Fruit fly (Drosophila melanogaster) Kc167 (cell line): ENCODE measurements around the gene Actn.
A peak's percentile ranks its signal among the peaks of the same experiment; 100 is the strongest.

ENCODE experiments used
- Myc ChIP-seq: fragments of >200 bp; optimal IDR thresholded peaks from 2 replicates; lab custom pipeline; 2017; ENCODE audit warnings: missing external identifiers
- Sin3A ChIP-seq: fragments of >200 bp; optimal IDR thresholded peaks from 2 replicates; lab custom pipeline; 2018; ENCODE audit warnings: missing external identifiers
- h ChIP-seq: fragments of >200 bp; optimal IDR thresholded peaks from 3 replicates; lab custom pipeline; 2018; ENCODE audit warnings: missing external identifiers
- insv ChIP-seq: fragments of >200 bp; optimal IDR thresholded peaks from 3 replicates; lab custom pipeline; 2018; ENCODE audit warnings: missing external identifiers
- psq ChIP-seq: fragments of >200 bp; optimal IDR thresholded peaks from 2 replicates; lab custom pipeline; 2017; ENCODE audit warnings: missing external identifiers
- ttk ChIP-seq: sonication (Bioruptor generic); optimal IDR thresholded peaks from 2 replicates; lab custom pipeline; 2017; ENCODE audit warnings: missing external identifiers

The Actn gene

DNA sequence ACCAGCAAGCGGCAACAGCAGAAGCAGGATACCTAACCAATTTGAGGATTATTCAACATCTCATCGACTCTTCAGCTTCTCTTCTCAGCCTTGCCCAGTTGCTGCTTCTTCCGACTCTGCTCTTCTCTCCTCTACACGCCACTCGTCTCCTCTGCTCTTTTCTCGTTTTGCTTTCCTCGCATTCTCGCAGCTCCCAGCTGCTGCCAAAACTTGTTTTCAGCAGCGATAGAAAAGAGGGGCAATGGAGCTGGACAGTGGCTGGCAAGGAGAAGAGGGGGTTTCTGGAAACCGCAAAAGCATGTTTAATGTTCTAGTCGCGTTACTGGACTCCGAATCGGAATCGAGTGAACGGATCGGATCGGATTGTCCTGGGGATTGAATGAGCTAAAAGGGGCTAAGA lies 28.7 kb downstream of the Actn start:
- TF ChIP-seq Sin3A (lab: Kevin White, UChicago) (no peak), psq (peak; percentile 19)

DNA sequence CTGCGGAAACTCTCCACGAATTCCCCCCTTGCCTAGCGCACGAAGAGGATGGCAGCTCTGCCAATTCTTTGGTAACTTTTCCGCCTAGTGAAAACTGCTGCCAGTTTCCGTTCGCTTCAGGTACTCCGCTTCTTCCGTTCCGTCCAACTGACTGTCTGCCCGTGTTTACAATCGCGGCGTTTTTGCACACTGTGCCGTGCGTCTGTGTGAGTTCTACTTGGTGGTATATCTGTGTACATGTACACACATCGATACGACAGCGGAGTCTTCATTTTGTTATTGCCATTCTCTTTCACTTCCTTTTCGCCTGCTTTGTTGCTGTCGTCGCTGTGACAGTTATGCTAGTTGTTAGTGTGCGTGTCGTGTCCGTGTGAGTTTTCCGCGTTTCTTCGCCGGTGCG lies 29.3 kb downstream of the Actn start:
- TF ChIP-seq ttk (lab: Kevin White, UChicago) (no peak), insv (lab: Kevin White, UChicago) (no peak), Sin3A (lab: Kevin White, UChicago) (no peak), psq (peak; percentile 61), Myc (lab: Kevin White, UChicago) (no peak), h (lab: Kevin White, UChicago) (no peak)

DNA sequence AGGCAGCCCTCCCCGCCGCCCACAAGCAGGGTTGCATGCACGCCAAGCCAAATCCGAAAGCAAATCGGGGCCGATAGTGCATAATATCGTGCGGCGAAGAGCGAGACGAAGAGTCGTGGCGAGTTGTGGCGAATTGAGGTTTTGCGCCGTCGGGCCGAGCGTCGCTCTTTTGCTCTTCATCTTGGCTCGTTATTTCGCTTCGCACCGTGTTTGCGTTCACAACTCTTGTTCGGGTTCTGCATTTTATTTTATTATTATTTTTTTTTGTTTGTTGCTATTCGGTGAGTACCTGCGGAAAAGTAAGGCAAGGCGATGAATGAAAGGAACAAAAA lies 30.0 kb downstream of the Actn start:
- TF ChIP-seq ttk (lab: Kevin White, UChicago) (no peak), h (lab: Kevin White, UChicago) (no peak), psq (no peak), insv (lab: Kevin White, UChicago) (no peak), Sin3A (lab: Kevin White, UChicago) (no peak), Myc (lab: Kevin White, UChicago) (no peak)

DNA sequence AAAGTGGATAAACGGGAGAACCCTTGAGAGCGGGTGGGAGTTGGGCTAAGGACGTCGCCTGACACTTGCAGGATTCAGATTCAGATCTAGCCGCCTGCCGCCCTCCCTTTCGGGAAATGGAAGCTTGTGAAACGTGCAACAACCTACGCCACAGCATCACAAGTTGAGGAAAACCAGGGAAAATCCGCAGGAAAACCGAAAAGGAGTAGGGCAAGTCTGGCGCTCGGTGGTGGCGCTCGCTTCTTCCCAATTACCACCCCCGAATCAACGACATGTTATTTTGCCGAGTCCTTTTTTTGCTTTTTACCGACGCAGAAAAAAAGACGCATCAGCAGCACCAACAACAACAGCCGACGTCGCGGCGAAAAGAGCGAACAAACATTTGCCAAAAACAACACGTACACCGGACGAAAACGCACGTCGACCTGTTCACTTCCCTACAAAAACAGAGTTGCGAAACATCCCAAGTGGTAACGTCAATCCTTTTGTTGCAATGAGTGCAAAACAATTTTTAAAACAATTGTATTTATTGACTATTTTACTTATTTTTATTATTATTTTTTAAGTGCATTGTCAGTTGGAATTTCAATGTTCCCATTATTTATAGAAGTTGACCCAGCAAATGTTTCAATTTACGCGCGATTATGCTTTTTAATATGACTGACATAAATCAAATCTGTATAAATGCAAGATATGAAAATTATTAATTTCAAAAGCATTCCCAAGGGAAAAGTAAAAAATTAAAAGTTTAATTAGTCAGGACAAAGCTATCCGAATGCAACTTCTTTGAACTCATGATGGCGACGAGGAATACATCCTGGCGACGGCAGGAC lies 30.6 kb downstream of the Actn start:
- TF ChIP-seq Sin3A (lab: Kevin White, UChicago) = no peak
- TF ChIP-seq psq = no peak
- no peak for TF ChIP-seq insv (lab: Kevin White, UChicago)
- no peak for TF ChIP-seq ttk (lab: Kevin White, UChicago)
- no peak for TF ChIP-seq h (lab: Kevin White, UChicago)

DNA sequence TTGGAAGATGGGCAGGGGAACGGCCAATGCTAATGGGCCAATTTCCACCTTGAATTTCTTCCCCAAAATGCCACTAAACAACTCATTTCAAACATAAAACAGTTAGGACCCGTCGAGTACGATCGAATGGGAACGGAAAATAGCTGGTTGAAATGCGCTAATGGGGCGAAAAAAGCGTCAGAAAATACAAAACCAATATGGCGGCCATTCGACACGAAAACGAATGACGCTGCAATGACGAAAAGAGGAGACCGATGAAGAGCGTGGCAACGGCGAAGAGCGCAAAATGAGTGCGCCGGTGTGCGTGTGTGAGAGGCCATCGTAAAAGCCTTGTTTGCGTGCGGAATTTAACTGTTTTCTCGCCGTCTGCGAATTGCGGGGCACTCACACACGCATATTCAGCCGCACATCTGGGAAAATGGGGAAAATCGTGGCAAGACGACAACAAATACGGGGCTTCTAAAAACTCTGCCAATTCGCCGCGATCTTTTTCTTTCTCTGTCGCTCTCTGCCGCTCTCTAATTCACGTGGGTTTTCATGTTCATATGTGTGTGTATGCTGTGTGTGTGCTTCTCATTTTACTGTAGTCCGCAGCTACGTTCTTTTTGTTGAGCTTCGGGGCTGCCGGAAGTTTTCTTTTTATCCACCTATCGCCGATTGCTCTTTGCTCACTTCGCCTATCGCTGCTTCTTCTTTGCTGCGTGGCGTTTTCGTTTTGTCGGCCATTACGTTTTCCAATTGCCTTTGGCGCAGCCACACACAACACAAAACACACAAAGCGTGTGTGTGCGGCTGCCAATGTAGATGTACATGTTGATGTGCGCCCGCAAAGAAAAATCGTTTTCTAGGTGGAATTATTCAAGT lies 31.9 kb downstream of the Actn start, which contains the start of gene east:
east (plus strand) TSS at position 851 of the 864 bp plus-strand sequence.
- no peak for TF ChIP-seq insv (lab: Kevin White, UChicago)
- peak; percentile 57 for TF ChIP-seq psq

DNA sequence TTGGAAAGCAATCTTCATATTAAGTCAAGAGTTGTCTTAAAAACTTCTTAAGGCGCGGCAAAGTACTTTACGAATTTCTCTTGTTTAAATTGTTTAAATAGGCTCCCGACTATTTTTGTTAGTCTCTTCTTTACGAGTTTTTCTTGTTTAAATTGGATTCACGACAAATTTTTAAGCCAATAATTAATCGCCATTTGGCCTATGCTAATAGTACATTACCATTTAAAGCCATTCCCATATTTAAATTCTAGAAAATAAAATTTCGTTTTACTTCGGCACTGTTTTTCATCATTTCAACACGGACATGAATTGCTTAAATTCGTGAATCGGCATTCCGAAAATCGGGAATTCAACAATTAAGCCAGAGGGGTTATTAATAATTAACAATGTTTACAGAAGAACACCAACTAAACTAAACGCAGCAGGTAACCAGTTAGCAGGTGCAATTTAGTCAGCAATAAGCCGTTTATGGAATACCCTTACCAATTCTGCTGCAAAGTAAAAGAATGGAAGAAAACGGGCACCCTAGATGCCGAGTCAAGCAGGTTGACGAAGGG lies 32.6 kb downstream of the Actn start:
- TF ChIP-seq Sin3A (lab: Kevin White, UChicago) (no peak), ttk (lab: Kevin White, UChicago) (no peak), h (lab: Kevin White, UChicago) (no peak), insv (lab: Kevin White, UChicago) (no peak), Myc (lab: Kevin White, UChicago) (no peak), psq (no peak)

DNA sequence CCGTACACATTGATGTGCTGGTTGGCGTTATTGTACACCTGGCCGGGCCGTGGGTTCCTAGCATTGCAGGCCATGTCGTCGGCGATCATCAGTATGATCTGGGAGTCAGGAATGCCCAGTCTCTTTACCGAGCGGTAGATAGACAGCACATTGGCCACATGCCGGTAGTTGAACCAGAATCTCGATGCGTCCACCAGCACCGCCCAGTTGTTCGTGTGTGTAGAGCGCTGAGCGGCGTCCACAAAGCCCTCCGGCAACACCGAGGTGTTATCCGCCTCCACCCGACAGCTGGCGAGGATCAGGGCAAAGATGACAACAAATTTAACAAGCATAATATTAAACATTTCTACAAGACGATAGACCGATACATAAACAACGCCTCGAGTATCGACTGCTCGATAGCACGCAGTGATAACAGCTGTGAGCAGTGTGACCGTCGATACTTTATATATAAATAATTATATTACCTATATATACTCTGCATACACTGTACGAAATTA lies 33.1 kb downstream of the Actn start, which contains the start of gene PIG-K:
PIG-K (minus strand) TSS at position 412 of the 500 bp plus-strand sequence.
- no peak for TF ChIP-seq psq
- TF ChIP-seq insv (lab: Kevin White, UChicago) = no peak
- TF ChIP-seq Sin3A (lab: Kevin White, UChicago) = no peak
- no peak for TF ChIP-seq h (lab: Kevin White, UChicago)
- no peak for TF ChIP-seq Myc (lab: Kevin White, UChicago)
- no peak for TF ChIP-seq ttk (lab: Kevin White, UChicago)

DNA sequence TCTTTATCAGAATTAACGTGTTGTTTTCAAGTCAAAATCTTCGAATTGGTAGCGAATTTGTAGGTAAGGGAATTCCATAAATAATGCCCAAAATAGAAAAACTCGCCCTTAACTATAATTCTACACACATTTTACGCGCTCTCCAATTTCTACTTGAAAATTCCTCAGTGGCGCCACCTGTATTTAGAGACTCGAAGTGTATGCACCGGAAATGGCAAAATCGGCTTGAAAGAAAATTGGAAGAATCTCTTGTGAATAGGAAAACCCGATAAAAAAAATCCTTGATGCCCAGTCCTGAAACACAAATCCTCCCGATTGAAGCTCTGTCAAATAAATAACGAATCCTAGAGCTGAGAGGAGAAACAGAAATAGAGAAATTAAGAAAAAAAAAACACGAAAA lies 36.3 kb downstream of the Actn start:
- no peak for TF ChIP-seq Myc (lab: Kevin White, UChicago)
- no peak for TF ChIP-seq ttk (lab: Kevin White, UChicago)
- no peak for TF ChIP-seq Sin3A (lab: Kevin White, UChicago)
- TF ChIP-seq insv (lab: Kevin White, UChicago) = no peak
- no peak for TF ChIP-seq h (lab: Kevin White, UChicago)
- no peak for TF ChIP-seq psq

DNA sequence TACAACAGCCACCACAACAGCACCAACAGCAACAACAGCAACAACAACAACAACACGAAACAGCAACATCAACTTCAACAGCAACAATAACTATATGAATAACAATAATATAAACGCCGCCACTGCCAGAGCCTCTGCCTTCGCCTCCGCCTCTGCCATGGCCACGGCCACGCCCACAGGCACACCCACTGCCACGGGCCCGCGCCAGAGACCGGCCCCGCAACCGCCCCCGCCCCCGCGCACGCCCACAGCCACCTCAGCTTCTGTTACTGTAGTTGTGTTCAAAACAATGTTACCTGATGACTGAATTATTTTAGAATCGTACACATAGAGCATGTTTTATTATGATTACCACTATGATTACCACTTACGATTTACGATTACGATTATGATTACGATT lies 38.0 kb downstream of the Actn start:
- no peak for TF ChIP-seq insv (lab: Kevin White, UChicago)
- no peak for TF ChIP-seq h (lab: Kevin White, UChicago)
- TF ChIP-seq Sin3A (lab: Kevin White, UChicago) = no peak
- no peak for TF ChIP-seq ttk (lab: Kevin White, UChicago)
- no peak for TF ChIP-seq psq

DNA sequence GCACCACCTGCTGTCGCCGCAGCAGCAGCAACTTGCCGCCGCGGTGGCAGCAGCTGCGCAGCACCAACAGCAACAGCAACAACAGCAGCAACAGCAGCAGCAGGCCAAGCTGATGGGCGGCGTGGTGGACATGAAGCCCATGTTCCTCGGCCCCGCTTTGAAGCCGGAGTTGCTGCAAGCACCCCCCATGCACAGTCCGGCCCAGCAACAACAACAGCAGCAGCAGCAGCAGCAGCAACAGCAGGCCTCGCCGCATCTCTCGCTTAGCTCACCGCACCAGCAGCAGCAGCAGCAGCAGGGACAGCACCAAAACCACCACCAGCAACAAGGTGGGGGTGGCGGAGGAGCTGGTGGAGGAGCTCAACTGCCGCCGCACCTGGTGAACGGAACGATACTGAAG lies 41.1 kb downstream of the Actn start:
- no peak for TF ChIP-seq ttk (lab: Kevin White, UChicago)
- TF ChIP-seq Myc (lab: Kevin White, UChicago) = no peak
- TF ChIP-seq insv (lab: Kevin White, UChicago) = no peak
- no peak for TF ChIP-seq psq
- TF ChIP-seq Sin3A (lab: Kevin White, UChicago) = no peak
- no peak for TF ChIP-seq h (lab: Kevin White, UChicago)

DNA sequence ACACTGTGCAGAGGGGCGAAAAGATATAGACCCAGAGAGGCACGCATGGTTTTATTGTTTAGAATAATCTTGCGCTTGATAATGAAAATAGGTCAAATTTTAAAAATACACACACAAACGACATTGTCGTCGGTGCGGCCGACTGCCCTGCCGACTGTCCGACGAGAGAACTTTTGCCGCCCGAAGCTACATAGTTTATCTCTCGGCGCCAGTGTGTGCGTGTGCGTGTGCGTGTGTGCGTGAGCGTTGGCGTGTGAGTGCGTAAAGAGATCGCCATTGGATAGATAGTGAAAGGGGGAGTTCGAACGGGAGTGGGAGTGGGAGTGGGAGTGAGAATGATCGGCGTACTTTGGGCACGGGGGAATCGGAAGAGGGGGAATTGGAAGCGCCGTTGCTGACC lies 46.5 kb downstream of the Actn start:
- TF ChIP-seq psq = no peak
- no peak for TF ChIP-seq ttk (lab: Kevin White, UChicago)
- no peak for TF ChIP-seq Myc (lab: Kevin White, UChicago)
- TF ChIP-seq h (lab: Kevin White, UChicago) = no peak
- TF ChIP-seq Sin3A (lab: Kevin White, UChicago) = no peak
- TF ChIP-seq insv (lab: Kevin White, UChicago) = no peak
